Fruit fly (Drosophila melanogaster): ENCODE measurements around the gene CG4496.

- no peak for TF ChIP-seq Mnt (GFP tag; optimal IDR thresholded peaks at IDR 0.05)
- TF ChIP-seq Hr96 (GFP tag; optimal IDR thresholded peaks at IDR 0.05) = no peak
- no peak for TF ChIP-seq CG12768 (GFP tag; optimal IDR thresholded peaks at IDR 0.05)
- no peak for TF ChIP-seq Crg-1 (GFP tag; optimal IDR thresholded peaks at IDR 0.05)
- TF ChIP-seq CG11617 (GFP tag; optimal IDR thresholded peaks at IDR 0.05) = no peak
- no peak for TF ChIP-seq CG7045 (GFP tag; optimal IDR thresholded peaks at IDR 0.05)
Measured at dm6 chr2L:7148919-7149318, 40.9 kb downstream of the CG4496 start.

Data from whole organism, adult.